Worm (Caenorhabditis elegans) whole organism, early embryonic: ENCODE measurements around the gene hlh-29.

Experiments used
- F13C5.2 ChIP-seq: sonication (generic microtip); optimal IDR thresholded peaks from 2 replicates; lab custom pipeline; 2017; ENCODE audit warnings: mild to moderate bottlenecking, missing genetic modification characterization, inconsistent platforms, missing compliant biosample characterization
- aly-1 ChIP-seq: sonication (generic microtip); optimal IDR thresholded peaks from 2 replicates; lab custom pipeline; 2016; ENCODE audit warnings: missing genetic modification characterization, missing compliant biosample characterization
- ama-1 ChIP-seq: fragments of 150-350 bp; optimal IDR thresholded peaks from 2 replicates; lab custom pipeline; 2014
- ceh-36 ChIP-seq: sonication (generic microtip); optimal IDR thresholded peaks from 2 replicates; lab custom pipeline; 2016; ENCODE audit warnings: missing genetic modification characterization, inconsistent platforms, missing compliant biosample characterization
- ets-7 ChIP-seq: sonication (generic microtip); optimal IDR thresholded peaks from 2 replicates; lab custom pipeline; 2016; ENCODE audit warnings: missing genotype, missing genetic modification characterization, missing compliant biosample characterization
- flt-1 ChIP-seq: fragments of 200-800 bp; sonication (Bioruptor generic); IDR thresholded peaks from 2 replicates; pipeline ENCODE4 v1.3.6; 2022; ENCODE audit warnings: missing genetic modification characterization, missing compliant biosample characterization
- hmbx-1 ChIP-seq: sonication (generic microtip); optimal IDR thresholded peaks from 2 replicates; lab custom pipeline; 2016; ENCODE audit warnings: mild to moderate bottlenecking, missing genetic modification characterization, missing compliant biosample characterization
- pes-1 ChIP-seq: fragments of 200-800 bp; sonication (Bioruptor generic); IDR thresholded peaks from 2 replicates; pipeline ENCODE4 v1.3.6; 2022; ENCODE audit warnings: missing genetic modification reagents, missing genetic modification characterization, missing compliant biosample characterization
- tbx-37 ChIP-seq: fragments of 200-800 bp; sonication (Bioruptor generic); conservative IDR thresholded peaks from 2 replicates; pipeline ENCODE4 v1.3.6; 2022; ENCODE audit warnings: missing genetic modification reagents, missing genetic modification characterization, missing compliant biosample characterization

DNA sequence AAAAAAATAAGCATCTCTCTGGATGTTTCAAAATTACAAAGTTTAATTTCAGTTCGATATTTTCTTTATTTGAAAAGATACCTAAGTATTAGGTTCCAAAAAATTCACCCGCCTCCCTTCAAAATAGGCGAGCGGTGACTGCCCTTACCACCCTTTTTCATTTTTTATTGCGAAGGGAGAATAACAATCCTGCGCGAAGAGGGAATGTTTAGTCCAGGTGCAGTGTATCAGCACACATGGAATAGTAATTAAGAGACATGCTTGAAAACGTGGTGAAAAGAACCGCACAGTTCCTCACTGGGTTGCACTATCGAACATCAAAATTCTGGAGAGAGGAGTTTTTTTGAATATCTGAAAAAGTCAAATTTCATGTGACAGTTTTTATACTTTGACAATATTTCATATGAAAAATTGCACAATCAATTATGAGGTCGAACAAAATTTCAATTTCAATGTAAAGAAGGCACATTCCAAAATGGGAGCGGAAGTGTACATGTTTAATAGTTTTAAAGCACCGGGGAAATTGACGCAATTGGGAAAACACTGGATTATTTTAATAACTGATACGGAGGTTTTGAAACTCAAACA is 4.0 kb downstream of the hlh-29 start:
- TF ChIP-seq pes-1 = 0 out of 2 replicates have a peak, but pooled peaks have one; percentile 51
- no peak for TF ChIP-seq hmbx-1
- TF ChIP-seq aly-1 = no peak
- no peak for TF ChIP-seq flt-1 (GFP tag; lab: Robert Waterston, UW)
- peak; percentile 63 for TF ChIP-seq F13C5.2 (tag; lab: Kevin White, UChicago)
- no peak for TF ChIP-seq ceh-36
- TF ChIP-seq tbx-37 = no peak
- TF ChIP-seq ama-1 (lab: Kevin White, UChicago) = no peak
- TF ChIP-seq ets-7 (tag; lab: Kevin White, UChicago) = no peak
